Fruit fly (Drosophila melanogaster) whole organism, embryonic: ENCODE results near the gene CG33643.

Source experiments
- Ada2b ChIP-seq: fragments of 200-800 bp; sonication (Bioruptor generic); IDR thresholded peaks from 2 replicates; pipeline ENCODE4 v1.3.6; 2022; ENCODE audit warnings: missing biosample characterization, missing genetic modification characterization
- CG10366 ChIP-seq: fragments of 200-800 bp; sonication (Bioruptor generic); IDR thresholded peaks from 2 replicates; pipeline ENCODE4 v1.3.6; 2022; ENCODE audit warnings: missing biosample characterization, missing genetic modification characterization
- CG10431 ChIP-seq: fragments of 200-800 bp; sonication (Bioruptor generic); optimal IDR thresholded peaks from 3 replicates; lab custom pipeline; 2018; ENCODE audit warnings: missing biosample characterization, mild to moderate bottlenecking, missing genetic modification characterization
- CG10565 ChIP-seq: fragments of 200-800 bp; sonication (Bioruptor generic); optimal IDR thresholded peaks from 3 replicates; lab custom pipeline; 2016; ENCODE audit warnings: missing biosample characterization, mild to moderate bottlenecking, missing genetic modification characterization
- CG10654 ChIP-seq: fragments of 200-800 bp; sonication (Bioruptor generic); optimal IDR thresholded peaks from 2 replicates; lab custom pipeline; 2016; ENCODE audit warnings: missing biosample characterization, missing genetic modification characterization
- CG11723 ChIP-seq: fragments of 200-800 bp; sonication (Bioruptor generic); optimal IDR thresholded peaks from 2 replicates; lab custom pipeline; 2017; ENCODE audit warnings: missing biosample characterization, mild to moderate bottlenecking, missing genetic modification characterization
- CG12155 ChIP-seq: fragments of 200-800 bp; sonication (Bioruptor generic); optimal IDR thresholded peaks from 3 replicates; lab custom pipeline; 2016; ENCODE audit warnings: missing biosample characterization, missing genetic modification characterization
- CG12299 ChIP-seq: fragments of 200-800 bp; sonication (Bioruptor generic); optimal IDR thresholded peaks from 2 replicates; lab custom pipeline; 2018; ENCODE audit warnings: missing biosample characterization, mild to moderate bottlenecking, missing genetic modification characterization
- CG1233 ChIP-seq: fragments of 200-800 bp; sonication (Bioruptor generic); optimal IDR thresholded peaks from 4 replicates; lab custom pipeline; 2018; ENCODE audit warnings: missing biosample characterization, mild to moderate bottlenecking, missing genetic modification characterization
- CG12942 ChIP-seq: fragments of 200-800 bp; sonication (Bioruptor generic); optimal IDR thresholded peaks from 3 replicates; lab custom pipeline; 2016; ENCODE audit warnings: missing biosample characterization, missing genetic modification characterization
- CG15696 ChIP-seq: fragments of 200-800 bp; sonication (Bioruptor generic); optimal IDR thresholded peaks from 2 replicates; lab custom pipeline; 2019; ENCODE audit warnings: missing biosample characterization, mild to moderate bottlenecking, missing genetic modification characterization, moderate library complexity
- CG18764 ChIP-seq: fragments of 200-800 bp; sonication (Bioruptor generic); optimal IDR thresholded peaks from 3 replicates; lab custom pipeline; 2016; ENCODE audit warnings: missing biosample characterization, missing genetic modification characterization
- CG2129 ChIP-seq: fragments of 200-800 bp; sonication (Bioruptor generic); IDR thresholded peaks from 2 replicates; pipeline ENCODE4 v1.3.6; 2022; ENCODE audit warnings: missing biosample characterization, missing genetic modification characterization; ENCODE audit not compliant: partially characterized antibody
- CG2712 ChIP-seq: fragments of 200-800 bp; optimal IDR thresholded peaks from 3 replicates; lab custom pipeline; 2019; ENCODE audit warnings: missing biosample characterization, mild to moderate bottlenecking, missing genetic modification characterization, moderate library complexity
- CG32772 ChIP-seq: fragments of 200-800 bp; sonication (Bioruptor generic); IDR thresholded peaks from 2 replicates; pipeline ENCODE4 v1.3.6; 2022; ENCODE audit warnings: missing biosample characterization, missing genetic modification characterization
- CG3281 ChIP-seq: fragments of 200-800 bp; sonication (Bioruptor generic); optimal IDR thresholded peaks from 3 replicates; lab custom pipeline; 2017; ENCODE audit warnings: missing biosample characterization, mild to moderate bottlenecking, missing genetic modification characterization
- CG3407 ChIP-seq: fragments of 200-800 bp; sonication (Bioruptor generic); optimal IDR thresholded peaks from 2 replicates; lab custom pipeline; 2018; ENCODE audit warnings: missing biosample characterization, mild to moderate bottlenecking, missing genetic modification characterization
- CG34422 ChIP-seq: fragments of 200-800 bp; sonication (Bioruptor generic); IDR thresholded peaks from 3 replicates; pipeline ENCODE4 v1.3.6; 2022; ENCODE audit warnings: missing biosample characterization, missing genetic modification characterization
- CG4854 ChIP-seq: fragments of 200-800 bp; sonication (Bioruptor generic); optimal IDR thresholded peaks from 2 replicates; lab custom pipeline; 2016; ENCODE audit warnings: missing biosample characterization, missing genetic modification characterization, inconsistent platforms
- CG5953 ChIP-seq: fragments of 200-800 bp; sonication (Bioruptor generic); IDR thresholded peaks from 2 replicates; pipeline ENCODE4 v1.3.6; 2022; ENCODE audit warnings: missing biosample characterization, missing genetic modification characterization
- CG6175 ChIP-seq: fragments of 200-800 bp; sonication (Bioruptor generic); IDR thresholded peaks from 3 replicates; pipeline ENCODE4 v1.3.6; 2022; ENCODE audit warnings: missing biosample characterization, missing genetic modification characterization
- CG6272 ChIP-seq: fragments of 200-800 bp; sonication (Bioruptor generic); IDR thresholded peaks from 2 replicates; pipeline ENCODE4 v1.3.6; 2022; ENCODE audit warnings: missing biosample characterization, missing genetic modification characterization
- CG6654 ChIP-seq: fragments of 200-800 bp; sonication (Bioruptor generic); optimal IDR thresholded peaks from 2 replicates; lab custom pipeline; 2017; ENCODE audit warnings: missing biosample characterization, mild to moderate bottlenecking, missing genetic modification characterization
- CG7987 ChIP-seq: fragments of 200-800 bp; sonication (Bioruptor generic); optimal IDR thresholded peaks from 2 replicates; lab custom pipeline; 2018; ENCODE audit warnings: missing biosample characterization, mild to moderate bottlenecking, missing genetic modification characterization, moderate library complexity
- CG8924 ChIP-seq: fragments of 200-800 bp; optimal IDR thresholded peaks from 3 replicates; lab custom pipeline; 2019; ENCODE audit warnings: missing biosample characterization, mild to moderate bottlenecking, missing genetic modification characterization, moderate library complexity
- CG9437 ChIP-seq: fragments of 200-800 bp; sonication (Bioruptor generic); optimal IDR thresholded peaks from 2 replicates; lab custom pipeline; 2018; ENCODE audit warnings: missing biosample characterization, mild to moderate bottlenecking, missing genetic modification characterization
- Chrac-16 ChIP-seq: fragments of 200-800 bp; sonication (Bioruptor generic); optimal IDR thresholded peaks from 3 replicates; lab custom pipeline; 2016; ENCODE audit warnings: missing biosample characterization, missing genetic modification characterization
- Fer2 ChIP-seq: fragments of 200-800 bp; sonication (Bioruptor generic); optimal IDR thresholded peaks from 2 replicates; lab custom pipeline; 2018; ENCODE audit warnings: missing biosample characterization, mild to moderate bottlenecking, missing genetic modification characterization, moderate library complexity
- Fer3 ChIP-seq: fragments of 200-800 bp; sonication (Bioruptor generic); optimal IDR thresholded peaks from 2 replicates; lab custom pipeline; 2018; ENCODE audit warnings: missing biosample characterization, mild to moderate bottlenecking, missing genetic modification characterization, moderate library complexity
- HmgZ ChIP-seq: fragments of 200-800 bp; sonication (Bioruptor generic); optimal IDR thresholded peaks from 2 replicates; lab custom pipeline; 2018; ENCODE audit warnings: missing biosample characterization, mild to moderate bottlenecking, missing genetic modification characterization
- Hmx ChIP-seq: fragments of 200-800 bp; sonication (Bioruptor generic); optimal IDR thresholded peaks from 2 replicates; lab custom pipeline; 2016; ENCODE audit warnings: missing biosample characterization, missing genetic modification characterization
- Hr39 ChIP-seq: fragments of >200 bp; optimal IDR thresholded peaks from 2 replicates; lab custom pipeline; 2017
- Hsf ChIP-seq: fragments of 200-800 bp; sonication (Bioruptor generic); optimal IDR thresholded peaks from 3 replicates; lab custom pipeline; 2016; ENCODE audit warnings: missing biosample characterization, missing genetic modification characterization
- Lim3 ChIP-seq: fragments of 200-800 bp; sonication (Bioruptor generic); IDR thresholded peaks from 2 replicates; pipeline ENCODE4 v1.3.6; 2022; ENCODE audit warnings: missing biosample characterization, missing genetic modification characterization
- MTF-1 ChIP-seq: fragments of 200-800 bp; sonication (Bioruptor generic); optimal IDR thresholded peaks from 2 replicates; lab custom pipeline; 2018; ENCODE audit warnings: missing biosample characterization, mild to moderate bottlenecking, missing genetic modification characterization, borderline replicate concordance
- Mes4 ChIP-seq: fragments of 200-800 bp; sonication (Bioruptor generic); optimal IDR thresholded peaks from 2 replicates; lab custom pipeline; 2016; ENCODE audit warnings: missing biosample characterization, missing genetic modification characterization
- NC2β ChIP-seq: fragments of 200-800 bp; sonication (Bioruptor generic); optimal IDR thresholded peaks from 2 replicates; lab custom pipeline; 2016; ENCODE audit warnings: missing biosample characterization, missing genetic modification characterization
- NK7.1 ChIP-seq: fragments of 200-800 bp; sonication (Bioruptor generic); optimal IDR thresholded peaks from 3 replicates; lab custom pipeline; 2016; ENCODE audit warnings: missing biosample characterization, missing genetic modification characterization
- Ravus ChIP-seq: fragments of 200-800 bp; sonication (Bioruptor generic); IDR thresholded peaks from 2 replicates; pipeline ENCODE4 v1.3.6; 2022; ENCODE audit warnings: missing biosample characterization, missing genetic modification characterization
- Ssrp ChIP-seq: fragments of 200-800 bp; sonication (Bioruptor generic); optimal IDR thresholded peaks from 2 replicates; lab custom pipeline; 2018; ENCODE audit warnings: missing biosample characterization, mild to moderate bottlenecking, missing genetic modification characterization, moderate library complexity
- crc ChIP-seq: fragments of 200-800 bp; sonication (Bioruptor generic); optimal IDR thresholded peaks from 2 replicates; lab custom pipeline; 2016; ENCODE audit warnings: missing biosample characterization, missing genetic modification characterization
- da ChIP-seq: fragments of 200-800 bp; sonication (Bioruptor generic); optimal IDR thresholded peaks from 2 replicates; lab custom pipeline; 2016; ENCODE audit warnings: missing biosample characterization, missing genetic modification characterization
- emc ChIP-seq: fragments of 200-800 bp; sonication (Bioruptor generic); optimal IDR thresholded peaks from 2 replicates; lab custom pipeline; 2016; ENCODE audit warnings: missing biosample characterization, missing genetic modification characterization
- en ChIP-seq: fragments of 200-800 bp; sonication (Bioruptor generic); optimal IDR thresholded peaks from 2 replicates; lab custom pipeline; 2016; ENCODE audit warnings: missing biosample characterization, missing genetic modification characterization
- fru ChIP-seq: fragments of >200 bp; optimal IDR thresholded peaks from 2 replicates; lab custom pipeline; 2017
- h ChIP-seq: fragments of >200 bp; optimal IDR thresholded peaks from 2 replicates; lab custom pipeline; 2017
- hbn ChIP-seq: fragments of 200-800 bp; sonication (Bioruptor generic); IDR thresholded peaks from 2 replicates; pipeline ENCODE4 v1.3.6; 2022; ENCODE audit warnings: missing biosample characterization, missing genetic modification characterization; ENCODE audit not compliant: partially characterized antibody
- lbe ChIP-seq: fragments of 200-800 bp; sonication (Bioruptor generic); optimal IDR thresholded peaks from 2 replicates; lab custom pipeline; 2016; ENCODE audit warnings: missing biosample characterization, mild to moderate bottlenecking, missing genetic modification characterization
- pros ChIP-seq: fragments of 200-800 bp; sonication (Bioruptor generic); optimal IDR thresholded peaks from 3 replicates; lab custom pipeline; 2019; ENCODE audit warnings: missing biosample characterization, mild to moderate bottlenecking, missing genetic modification characterization, moderate library complexity
- tx ChIP-seq: fragments of 200-800 bp; sonication (Bioruptor generic); optimal IDR thresholded peaks from 2 replicates; lab custom pipeline; 2016; ENCODE audit warnings: missing biosample characterization, missing genetic modification characterization
- zf30C ChIP-seq: fragments of 200-800 bp; sonication (Bioruptor generic); optimal IDR thresholded peaks from 3 replicates; lab custom pipeline; 2018; ENCODE audit warnings: missing biosample characterization, mild to moderate bottlenecking, missing genetic modification characterization

Gene CG33643

dm6 chr2L:13514262-13514937 is 16.5 kb upstream of the CG33643 start (continued):
- TF ChIP-seq CG3281 (GFP tag; lab: Kevin White, UChicago) (peak; percentile 60), CG3407 (no peak), pros (GFP tag; lab: Kevin White, UChicago) (peak; percentile 32), hbn (no peak), Ada2b (GFP tag; lab: Robert Waterston, UW) (peak; percentile 61), NK7.1 (GFP tag; lab: Kevin White, UChicago) (no peak), CG11723 (GFP tag; lab: Kevin White, UChicago) (no peak), CG32772 (GFP tag; lab: Robert Waterston, UW) (peak; percentile 26; the same call in 1 of the 2 replicates), Hmx (GFP tag; lab: Kevin White, UChicago) (no peak), CG6654 (GFP tag; lab: Kevin White, UChicago) (peak; percentile 34), CG5953 (GFP tag; lab: Robert Waterston, UW) (no peak), lbe (peak; percentile 21), zf30C (GFP tag; lab: Kevin White, UChicago) (no peak), Hsf (GFP tag; lab: Kevin White, UChicago) (peak; percentile 1), CG8924 (tag; lab: Kevin White, UChicago) (peak; percentile 69), tx (GFP tag; lab: Kevin White, UChicago) (no peak), CG34422 (GFP tag; lab: Robert Waterston, UW) (peak; percentile 23; the same call in 2 of the 3 replicates), MTF-1 (no peak), Fer2 (tag; lab: Kevin White, UChicago) (peak; percentile 29), CG7987 (GFP tag; lab: Kevin White, UChicago) (no peak), CG18764 (GFP tag; lab: Kevin White, UChicago) (no peak), da (GFP tag; lab: Kevin White, UChicago) (no peak), CG10366 (GFP tag; lab: Robert Waterston, UW) (peak; percentile 60), CG10654 (GFP tag; lab: Kevin White, UChicago) (peak; percentile 34), CG6272 (peak; percentile 52), crc (GFP tag; lab: Kevin White, UChicago) (no peak), CG10565 (no peak), CG15696 (tag; lab: Kevin White, UChicago) (no peak), Hr39 (lab: Kevin White, UChicago) (no peak), HmgZ (tag; lab: Kevin White, UChicago) (no peak), Lim3 (GFP tag; lab: Robert Waterston, UW) (no peak), CG2712 (peak; percentile 39), fru (lab: Kevin White, UChicago) (no peak), emc (GFP tag; lab: Kevin White, UChicago) (no peak), Mes4 (GFP tag; lab: Kevin White, UChicago) (no peak), Ssrp (tag; lab: Kevin White, UChicago) (peak; percentile 53), CG10431 (no peak), CG12155 (GFP tag; lab: Kevin White, UChicago) (peak; percentile 14), Ravus (GFP tag; lab: Robert Waterston, UW) (no peak; the same call in 1 of the 2 replicates), CG6175 (peak; percentile 99), NC2β (GFP tag; lab: Kevin White, UChicago) (no peak), CG9437 (GFP tag; lab: Kevin White, UChicago) (peak; percentile 57), CG12299 (no peak), en (GFP tag; lab: Kevin White, UChicago) (no peak), CG12942 (GFP tag; lab: Kevin White, UChicago) (no peak), CG4854 (GFP tag; lab: Kevin White, UChicago) (no peak), h (no peak), Chrac-16 (GFP tag; lab: Kevin White, UChicago) (peak; percentile 36), Fer3 (tag; lab: Kevin White, UChicago) (peak; percentile 61), CG1233 (GFP tag; lab: Kevin White, UChicago) (peak; percentile 18), CG2129 (GFP tag; lab: Robert Waterston, UW) (no peak)
